Worm (Caenorhabditis elegans) whole organism, young adult: ENCODE measurements around the gene C06A1.7.
A peak's percentile ranks its signal among the peaks of the same experiment; 100 is the strongest.

Experiments used
- F10E7.11 ChIP-seq: sonication (generic microtip); optimal IDR thresholded peaks from 2 replicates; lab custom pipeline; 2017; ENCODE audit warnings: mild to moderate bottlenecking, missing genetic modification characterization, moderate library complexity, missing compliant biosample characterization
- F23B12.7 ChIP-seq: sonication (generic microtip); optimal IDR thresholded peaks from 2 replicates; lab custom pipeline; 2017; ENCODE audit warnings: missing genetic modification characterization, mild to moderate bottlenecking, missing compliant biosample characterization, antibody characterized with exemption, moderate library complexity; ENCODE audit not compliant: insufficient read depth
- F37B4.10 ChIP-seq: fragments of 200-800 bp; sonication (Bioruptor generic); IDR thresholded peaks from 2 replicates; pipeline ENCODE4 v1.3.6; 2022; ENCODE audit warnings: missing genetic modification characterization, missing compliant biosample characterization
- F39B2.1 ChIP-seq: fragments of 200-800 bp; sonication (Bioruptor generic); IDR thresholded peaks from 2 replicates; pipeline ENCODE4 v1.3.6; 2022; ENCODE audit warnings: missing genetic modification reagents, missing genetic modification characterization, missing compliant biosample characterization
- F52B5.7 ChIP-seq: sonication (generic microtip); optimal IDR thresholded peaks from 2 replicates; lab custom pipeline; 2016; ENCODE audit warnings: mild to moderate bottlenecking, missing genetic modification characterization, missing compliant biosample characterization
- F57A8.1 ChIP-seq: fragments of 200-800 bp; sonication (Bioruptor generic); optimal IDR thresholded peaks from 2 replicates; lab custom pipeline; 2018; ENCODE audit warnings: mild to moderate bottlenecking, missing genetic modification characterization, moderate library complexity, missing compliant biosample characterization
- K11D2.4 ChIP-seq: fragments of 200-800 bp; sonication (Bioruptor generic); IDR thresholded peaks from 2 replicates; pipeline ENCODE4 v1.3.6; 2022; ENCODE audit warnings: missing genetic modification reagents, missing genetic modification characterization, missing compliant biosample characterization
- Y95B8A.8 ChIP-seq: fragments of 200-800 bp; sonication (Bioruptor generic); IDR thresholded peaks from 2 replicates; pipeline ENCODE4 v1.3.6; 2022; ENCODE audit warnings: missing genetic modification reagents, missing genetic modification characterization, missing compliant biosample characterization
- akir-1 ChIP-seq: fragments of 200-800 bp; sonication (Bioruptor generic); optimal IDR thresholded peaks from 2 replicates; lab custom pipeline; 2018; ENCODE audit warnings: mild to moderate bottlenecking, missing genetic modification characterization, moderate library complexity, missing compliant biosample characterization
- ama-1 ChIP-seq, 3 experiments: fragments of 150-350 bp in 1 of 3; sonication (generic microtip) in 2 of 3; optimal IDR thresholded peaks; 2 replicates each; lab custom pipeline; 2014 to 2018; ENCODE audit warnings: missing biosample characterization in 2 of 3, missing genetic modification characterization in 2 of 3, missing genetic modification reagents in 2 of 3
- atf-7 ChIP-seq: sonication (generic microtip); optimal IDR thresholded peaks from 2 replicates; lab custom pipeline; 2017; ENCODE audit warnings: mild to moderate bottlenecking, missing genetic modification characterization, missing compliant biosample characterization
- athp-1 ChIP-seq: sonication (generic microtip); optimal IDR thresholded peaks from 2 replicates; lab custom pipeline; 2017; ENCODE audit warnings: mild to moderate bottlenecking, missing genetic modification characterization, missing compliant biosample characterization
- attf-6 ChIP-seq: fragments of 200-800 bp; sonication (Bioruptor generic); IDR thresholded peaks from 2 replicates; pipeline ENCODE4 v1.3.6; 2022; ENCODE audit warnings: missing genetic modification reagents, missing genetic modification characterization, missing compliant biosample characterization
- ceh-100 ChIP-seq: fragments of 200-800 bp; sonication (Bioruptor generic); IDR thresholded peaks from 2 replicates; pipeline ENCODE4 v1.3.6; 2022; ENCODE audit warnings: missing genetic modification reagents, missing genetic modification characterization, missing compliant biosample characterization
- ceh-79 ChIP-seq: sonication (generic microtip); optimal IDR thresholded peaks from 2 replicates; lab custom pipeline; 2017; ENCODE audit warnings: mild to moderate bottlenecking, missing genetic modification characterization, missing compliant biosample characterization
- egl-44 ChIP-seq: fragments of 200-800 bp; sonication (Bioruptor generic); IDR thresholded peaks from 2 replicates; pipeline ENCODE4 v1.3.6; 2022; ENCODE audit warnings: missing genetic modification reagents, missing genetic modification characterization, missing compliant biosample characterization
- egrh-3 ChIP-seq: fragments of 200-800 bp; sonication (Bioruptor generic); IDR thresholded peaks from 2 replicates; pipeline ENCODE4 v1.3.6; 2022; ENCODE audit warnings: missing genetic modification reagents, missing genetic modification characterization, missing compliant biosample characterization
- ekl-4 ChIP-seq: fragments of 200-800 bp; sonication (Bioruptor generic); IDR thresholded peaks from 2 replicates; pipeline ENCODE4 v1.3.6; 2022; ENCODE audit warnings: missing genetic modification reagents, missing genetic modification characterization, missing compliant biosample characterization
- ets-4 ChIP-seq: fragments of 200-800 bp; sonication (Bioruptor generic); optimal IDR thresholded peaks from 2 replicates; lab custom pipeline; 2018; ENCODE audit warnings: mild to moderate bottlenecking, missing genetic modification characterization, missing compliant biosample characterization
- gei-17 ChIP-seq: fragments of 200-800 bp; sonication (Bioruptor generic); optimal IDR thresholded peaks from 2 replicates; lab custom pipeline; 2018; ENCODE audit warnings: mild to moderate bottlenecking, missing genetic modification characterization, missing compliant biosample characterization
- him-1 ChIP-seq: sonication (generic microtip); optimal IDR thresholded peaks from 2 replicates; lab custom pipeline; 2016; ENCODE audit warnings: missing genotype, missing genetic modification reagents, missing genetic modification characterization, missing compliant biosample characterization
- hrde-1 ChIP-seq: sonication (generic microtip); optimal IDR thresholded peaks from 2 replicates; lab custom pipeline; 2016; ENCODE audit warnings: missing genetic modification characterization, mild to moderate bottlenecking, missing compliant biosample characterization, moderate library complexity, missing genotype, missing genetic modification reagents, borderline replicate concordance
- hsf-1 ChIP-seq: fragments of 200-800 bp; sonication (Bioruptor generic); IDR thresholded peaks from 2 replicates; pipeline ENCODE4 v1.3.6; 2022; ENCODE audit warnings: missing genetic modification reagents, missing genetic modification characterization, missing compliant biosample characterization
- lin-26 ChIP-seq: fragments of 200-800 bp; sonication (Bioruptor generic); IDR thresholded peaks from 2 replicates; pipeline ENCODE4 v1.3.6; 2022; ENCODE audit warnings: missing genetic modification reagents, missing genetic modification characterization, missing compliant biosample characterization
- lin-54 ChIP-seq: fragments of 200-800 bp; sonication (Bioruptor generic); optimal IDR thresholded peaks from 2 replicates; lab custom pipeline; 2018; ENCODE audit warnings: mild to moderate bottlenecking, missing genetic modification characterization, missing compliant biosample characterization
- lir-1 ChIP-seq: fragments of 200-800 bp; sonication (Bioruptor generic); conservative IDR thresholded peaks from 2 replicates; pipeline ENCODE4 v1.3.6; 2022; ENCODE audit warnings: missing genetic modification reagents, missing genetic modification characterization, missing compliant biosample characterization
- lsy-27 ChIP-seq: sonication (generic microtip); optimal IDR thresholded peaks from 2 replicates; lab custom pipeline; 2017; ENCODE audit warnings: missing genetic modification characterization, mild to moderate bottlenecking, missing compliant biosample characterization, antibody characterized with exemption, missing genotype, borderline replicate concordance; ENCODE audit not compliant: insufficient read depth
- madf-10 ChIP-seq: sonication (generic microtip); optimal IDR thresholded peaks from 2 replicates; lab custom pipeline; 2016; ENCODE audit warnings: mild to moderate bottlenecking, missing genetic modification characterization, missing compliant biosample characterization
- madf-6 ChIP-seq: fragments of 200-800 bp; sonication (Bioruptor generic); IDR thresholded peaks from 2 replicates; pipeline ENCODE4 v1.3.6; 2022; ENCODE audit warnings: missing genetic modification reagents, missing genetic modification characterization, missing compliant biosample characterization
- madf-8 ChIP-seq: fragments of 200-800 bp; sonication (Bioruptor generic); conservative IDR thresholded peaks from 2 replicates; pipeline ENCODE4 v1.3.6; 2022; ENCODE audit warnings: missing genetic modification reagents, missing genetic modification characterization, missing compliant biosample characterization
- mcd-1 ChIP-seq: fragments of 200-800 bp; sonication (Bioruptor generic); IDR thresholded peaks from 2 replicates; pipeline ENCODE4 v1.3.6; 2022; ENCODE audit warnings: missing genetic modification reagents, missing genetic modification characterization, missing compliant biosample characterization
- mel-28 ChIP-seq: sonication (generic microtip); optimal IDR thresholded peaks from 2 replicates; lab custom pipeline; 2016; ENCODE audit warnings: borderline replicate concordance, mild to moderate bottlenecking, missing genetic modification characterization, missing compliant biosample characterization
- nfya-1 ChIP-seq: sonication (generic microtip); optimal IDR thresholded peaks from 2 replicates; lab custom pipeline; 2017; ENCODE audit warnings: antibody characterized with exemption, missing compliant biosample characterization, missing genetic modification characterization, borderline replicate concordance; ENCODE audit not compliant: insufficient read depth
- nfyb-1 ChIP-seq: fragments of 200-800 bp; sonication (Bioruptor generic); IDR thresholded peaks from 2 replicates; pipeline ENCODE4 v1.3.6; 2022; ENCODE audit warnings: missing genetic modification reagents, missing genetic modification characterization, missing compliant biosample characterization
- nhr-179 ChIP-seq: sonication (generic microtip); optimal IDR thresholded peaks from 2 replicates; lab custom pipeline; 2016; ENCODE audit warnings: mild to moderate bottlenecking, missing genetic modification characterization, missing compliant biosample characterization
- nhr-80 ChIP-seq: sonication (generic microtip); optimal IDR thresholded peaks from 2 replicates; lab custom pipeline; 2016; ENCODE audit warnings: missing genetic modification characterization, missing compliant biosample characterization
- pha-4 ChIP-seq: fragments of 150-350 bp; sonication (generic microtip); optimal IDR thresholded peaks from 2 replicates; lab custom pipeline; 2014; ENCODE audit warnings: missing biosample characterization, missing genetic modification reagents, missing genetic modification characterization
- repo-1 ChIP-seq: sonication (generic microtip); optimal IDR thresholded peaks from 2 replicates; lab custom pipeline; 2017; ENCODE audit warnings: mild to moderate bottlenecking, missing genetic modification characterization, missing compliant biosample characterization
- sdz-38 ChIP-seq: sonication (generic microtip); optimal IDR thresholded peaks from 2 replicates; lab custom pipeline; 2016; ENCODE audit warnings: missing genotype, missing genetic modification characterization, missing compliant biosample characterization
- snpc-3.4 ChIP-seq: sonication (generic microtip); optimal IDR thresholded peaks from 2 replicates; lab custom pipeline; 2017; ENCODE audit warnings: missing genetic modification characterization, mild to moderate bottlenecking, missing compliant biosample characterization, antibody characterized with exemption, moderate library complexity, missing genotype, missing genetic modification reagents
- snpc-4 ChIP-seq, 5 experiments: fragments of 150-350 bp in 1 of 5; sonication (generic microtip) in 4 of 5; optimal IDR thresholded peaks; 2 replicates each; lab custom pipeline; 2014 to 2018; ENCODE audit warnings: missing genetic modification characterization in 5 of 5, missing biosample characterization in 3 of 5, antibody characterized with exemption in 2 of 5, mild to moderate bottlenecking in 2 of 5, missing compliant biosample characterization in 2 of 5, missing genotype in 2 of 5, moderate library complexity in 2 of 5, missing genetic modification reagents in 1 of 5
- tbp1 ChIP-seq: fragments of 200-800 bp; sonication (Bioruptor generic); optimal IDR thresholded peaks from 2 replicates; lab custom pipeline; 2018; ENCODE audit warnings: mild to moderate bottlenecking, missing genetic modification characterization, missing compliant biosample characterization
- zfh-2 ChIP-seq: fragments of 200-800 bp; sonication (Bioruptor generic); conservative IDR thresholded peaks from 2 replicates; pipeline ENCODE4 v1.3.6; 2022; ENCODE audit warnings: missing genetic modification reagents, missing genetic modification characterization, missing compliant biosample characterization
- ztf-28 ChIP-seq: fragments of 200-800 bp; sonication (Bioruptor generic); IDR thresholded peaks from 2 replicates; pipeline ENCODE4 v1.3.6; 2022; ENCODE audit warnings: missing genetic modification reagents, missing genetic modification characterization, missing compliant biosample characterization

C06A1.7 gene

ce11 chrII:10570302-10570701 is 5.6 kb downstream of the C06A1.7 start, which contains the start of gene txt-13:
Gene txt-13 (plus strand): TSS chrII:10570602.
- TF ChIP-seq sdz-38, result no peak
- no peak for TF ChIP-seq mel-28 (tag; lab: Kevin White, UChicago)
- TF ChIP-seq zfh-2, result no peak
- no peak for TF ChIP-seq F37B4.10
- TF ChIP-seq ceh-100 (GFP tag; lab: Robert Waterston, UW), result no peak
- TF ChIP-seq gei-17 (GFP tag; lab: Kevin White, UChicago), result no peak
- TF ChIP-seq F57A8.1 (GFP tag; lab: Kevin White, UChicago), result no peak
- no peak for TF ChIP-seq madf-8 (GFP tag; lab: Robert Waterston, UW)
- TF ChIP-seq nhr-179 (tag; lab: Kevin White, UChicago), result no peak
- TF ChIP-seq F23B12.7 (tag; lab: Kevin White, UChicago), result no peak
- TF ChIP-seq Y95B8A.8 (GFP tag; lab: Robert Waterston, UW), result no peak
- no peak for TF ChIP-seq ztf-28 (GFP tag; lab: Robert Waterston, UW)
- TF ChIP-seq F39B2.1 (GFP tag; lab: Robert Waterston, UW), result no peak
- no peak for TF ChIP-seq athp-1 (tag; lab: Kevin White, UChicago)
- no peak for TF ChIP-seq snpc-3.4 (tag; lab: Kevin White, UChicago)
- TF ChIP-seq madf-6 (GFP tag; lab: Robert Waterston, UW), result no peak
- no peak for TF ChIP-seq lsy-27 (tag; lab: Kevin White, UChicago)
- TF ChIP-seq, all 124 proteins: peak for 0

- TF ChIP-seq lsy-27 (tag; lab: Kevin White, UChicago) (no peak), nhr-80 (tag; lab: Kevin White, UChicago) (no peak), akir-1 (no peak), repo-1 (no peak), tbp1 (GFP tag; lab: Kevin White, UChicago) (no peak), athp-1 (tag; lab: Kevin White, UChicago) (no peak), madf-10 (tag; lab: Kevin White, UChicago) (no peak), zfh-2 (no peak), F10E7.11 (no peak), ama-1 (optimal IDR thresholded peaks at IDR 0.05; lab: Kevin White, UChicago) (no peak), ama-1 (GFP tag; optimal IDR thresholded peaks at IDR 0.05; lab: Kevin White, UChicago) (no peak), ceh-79 (tag; lab: Kevin White, UChicago) (no peak), K11D2.4 (no peak), nfya-1 (tag; lab: Kevin White, UChicago) (no peak), pha-4 (no peak), egl-44 (GFP tag; lab: Robert Waterston, UW) (no peak), mcd-1 (GFP tag; lab: Robert Waterston, UW) (no peak), ekl-4 (GFP tag; lab: Robert Waterston, UW) (no peak)
Measured at ce11 chrII:10571967-10572366, 7.3 kb downstream of the C06A1.7 start, which contains the start of gene C06A1.3. Gene C06A1.3 (plus strand): TSS chrII:10572267.

- TF ChIP-seq attf-6 (GFP tag; lab: Robert Waterston, UW), result 0 out of 2 replicates have a peak, but pooled peaks have one; percentile 15
- TF ChIP-seq lir-1, result no peak
- no peak for TF ChIP-seq mel-28 (tag; lab: Kevin White, UChicago)
- no peak for TF ChIP-seq Y95B8A.8 (GFP tag; lab: Robert Waterston, UW)
- TF ChIP-seq snpc-4 (GFP tag; optimal IDR thresholded peaks at IDR 0.05; lab: Kevin White, UChicago), result peak; percentile 33
- TF ChIP-seq snpc-4 (tag; optimal IDR thresholded peaks at IDR 0.05; lab: Kevin White, UChicago), result no peak
- TF ChIP-seq hrde-1 (tag; lab: Kevin White, UChicago), result peak; percentile 87
- TF ChIP-seq lin-26 (GFP tag; lab: Robert Waterston, UW), result no peak
- no peak for TF ChIP-seq atf-7 (tag; lab: Kevin White, UChicago)
- TF ChIP-seq him-1 (tag; lab: Kevin White, UChicago), result peak; percentile 18
- no peak for TF ChIP-seq nfyb-1 (GFP tag; lab: Robert Waterston, UW)
- peak; percentile 24 for TF ChIP-seq lin-54 (GFP tag; lab: Kevin White, UChicago)
- TF ChIP-seq F52B5.7 (tag; lab: Kevin White, UChicago), result no peak
- no peak for TF ChIP-seq F23B12.7 (tag; lab: Kevin White, UChicago)
- no peak for TF ChIP-seq nhr-80 (tag; lab: Kevin White, UChicago)
- TF ChIP-seq ekl-4 (GFP tag; lab: Robert Waterston, UW), result peak; percentile 10; the same call in 1 of the 2 replicates
- TF ChIP-seq tbp1 (GFP tag; lab: Kevin White, UChicago), result no peak
- TF ChIP-seq egrh-3, result no peak
- TF ChIP-seq hsf-1, result 0 out of 2 replicates have a peak, but pooled peaks have one; percentile 50
- no peak for TF ChIP-seq ets-4 (GFP tag; lab: Kevin White, UChicago)
Measured at ce11 chrII:10574177-10574576, 9.5 kb downstream of the C06A1.7 start.
